Worm (Caenorhabditis elegans): ENCODE data around the gene cyp-13B1.

The cyp-13B1 gene

ce11 chrX:13414974-13415373, 5.5 kb upstream of the cyp-13B1 start (continued):
- TF ChIP-seq ZK185.1 (tag; optimal IDR thresholded peaks at IDR 0.05; ENCODE audit: poor library complexity, severe bottlenecking) (peak; percentile 31), pha-4 (tag; optimal IDR thresholded peaks at IDR 0.05) (no peak), D2030.7 (GFP tag; IDR thresholded peaks at IDR 0.05) (peak; percentile 50), Y56A3A.18 (GFP tag; IDR thresholded peaks at IDR 0.05) (no peak), ceh-91 (GFP tag; IDR thresholded peaks at IDR 0.05) (no peak), ceh-58 (GFP tag; IDR thresholded peaks at IDR 0.05) (no peak), aptf-3 (GFP tag; IDR thresholded peaks at IDR 0.05) (no peak), die-1 (tag; optimal IDR thresholded peaks at IDR 0.05) (peak; percentile 65), mxl-1 (tag; optimal IDR thresholded peaks at IDR 0.05) (peak; percentile 33), ztf-28 (GFP tag; IDR thresholded peaks at IDR 0.05) (no peak), unc-130 (GFP tag; optimal IDR thresholded peaks at IDR 0.05) (no peak), B0261.1 (tag; optimal IDR thresholded peaks at IDR 0.05) (peak; percentile 77), lsy-27 (tag; optimal IDR thresholded peaks at IDR 0.05; ENCODE audit: borderline replicate concordance, insufficient read depth) (no peak), mes-4 (tag; optimal IDR thresholded peaks at IDR 0.05) (no peak), sptf-2 (GFP tag; optimal IDR thresholded peaks at IDR 0.05) (no peak), zim-3 (tag; optimal IDR thresholded peaks at IDR 0.05) (peak; percentile 17), lin-40 (tag; optimal IDR thresholded peaks at IDR 0.05) (peak; percentile 43), T26A5.8 (tag; optimal IDR thresholded peaks at IDR 0.05) (no peak), ztf-22 (GFP tag; optimal IDR thresholded peaks at IDR 0.05) (no peak), snpc-1.1 (tag; optimal IDR thresholded peaks at IDR 0.05; ENCODE audit: insufficient read depth) (peak; percentile 17), attf-5 (GFP tag; optimal IDR thresholded peaks at IDR 0.05) (no peak), B0035.1 (tag; optimal IDR thresholded peaks at IDR 0.05) (no peak), dpl-1 (GFP tag; optimal IDR thresholded peaks at IDR 0.05) (no peak), attf-6 (GFP tag; IDR thresholded peaks at IDR 0.05) (no peak), zfh-2 (GFP tag; conservative IDR thresholded peaks at IDR 0.05) (no peak), attf-3 (GFP tag; conservative IDR thresholded peaks at IDR 0.05) (no peak), snpc-4 (GFP tag; optimal IDR thresholded peaks at IDR 0.05) (peak; percentile 75), snpc-4 (tag; optimal IDR thresholded peaks at IDR 0.05) (peak in 3 of 4 experiments; percentile 3 to 82 (median 72)), T07F8.4 (tag; optimal IDR thresholded peaks at IDR 0.05) (peak; percentile 12)

ce11 chrX:13412307-13412706, 2.9 kb upstream of the cyp-13B1 start:
- TF ChIP-seq ceh-100 (GFP tag; IDR thresholded peaks at IDR 0.05), result no peak
- TF ChIP-seq nhr-80 (tag; optimal IDR thresholded peaks at IDR 0.05), result peak; percentile 49

- TF ChIP-seq F57A8.1 (GFP tag; optimal IDR thresholded peaks at IDR 0.05), result no peak
- TF ChIP-seq cebp-2 (GFP tag; IDR thresholded peaks at IDR 0.05), result no peak
- TF ChIP-seq lir-1 (GFP tag; conservative IDR thresholded peaks at IDR 0.05), result no peak
- no peak for TF ChIP-seq nhr-120 (GFP tag; IDR thresholded peaks at IDR 0.05)
- TF ChIP-seq lag-1 (GFP tag; IDR thresholded peaks at IDR 0.05), result no peak
- no peak for TF ChIP-seq ceh-40 (GFP tag; IDR thresholded peaks at IDR 0.05)
- TF ChIP-seq Y53F4B.3 (GFP tag; IDR thresholded peaks at IDR 0.05), result no peak
- no peak for TF ChIP-seq F39B2.1 (GFP tag; IDR thresholded peaks at IDR 0.05)
- no peak for TF ChIP-seq zim-3 (tag; optimal IDR thresholded peaks at IDR 0.05)
- TF ChIP-seq ztf-18 (tag; optimal IDR thresholded peaks at IDR 0.05), result no peak
- no peak for TF ChIP-seq bed-2 (GFP tag; IDR thresholded peaks at IDR 0.05)
- no peak for TF ChIP-seq tlf-1 (GFP tag; optimal IDR thresholded peaks at IDR 0.05)
These were observed 1.9 kb upstream of the cyp-13B1 start for ce11 chrX:13411306-13411705.

Data from whole organism, young adult.